Worm (Caenorhabditis elegans): ENCODE measurements around the gene C05E4.15.

The C05E4.15 gene

DNA sequence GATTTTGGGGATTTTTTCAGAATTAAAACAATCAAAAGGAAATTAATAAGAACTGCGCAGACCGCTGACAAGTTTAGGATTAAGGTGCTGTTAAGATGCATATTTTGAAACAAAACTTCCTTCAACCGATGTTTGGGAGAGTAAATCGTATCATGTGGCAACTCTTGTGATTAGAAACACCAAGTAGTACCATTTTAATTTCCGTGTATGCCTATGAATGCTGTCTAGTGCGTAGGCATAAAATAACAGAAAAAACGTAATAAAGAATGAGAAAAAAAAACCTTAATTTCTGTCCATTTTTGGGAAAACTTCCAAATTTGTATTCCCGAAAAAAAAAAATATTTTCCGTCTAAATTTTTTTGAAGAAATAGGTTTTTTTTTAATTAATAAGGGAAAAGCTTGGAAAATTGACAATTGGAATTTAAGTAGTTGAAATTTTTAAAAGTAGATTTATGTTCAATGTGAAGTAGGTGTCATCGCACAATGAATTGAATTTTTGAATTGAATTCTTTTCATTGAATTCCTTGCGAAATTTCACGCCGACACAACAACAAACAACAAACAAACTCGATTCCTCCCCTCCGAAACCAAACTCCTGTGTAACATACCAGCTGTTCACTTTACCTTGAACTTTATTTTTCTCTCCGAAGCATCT is 8.3 kb downstream of the C05E4.15 start, which contains the start of the genes str-262 and srp-1:
Gene str-262, minus strand, starts transcription at position 101 of the 655 bp plus-strand sequence.
Gene srp-1, plus strand, starts transcription at position 605 of the 655 bp plus-strand sequence.
- TF ChIP-seq nhr-28 (tag; optimal IDR thresholded peaks at IDR 0.05) (no peak), nhr-23 (tag; optimal IDR thresholded peaks at IDR 0.05) (no peak), ceh-82 (tag; optimal IDR thresholded peaks at IDR 0.05) (no peak), nhr-67 (tag; optimal IDR thresholded peaks at IDR 0.05) (no peak)

DNA sequence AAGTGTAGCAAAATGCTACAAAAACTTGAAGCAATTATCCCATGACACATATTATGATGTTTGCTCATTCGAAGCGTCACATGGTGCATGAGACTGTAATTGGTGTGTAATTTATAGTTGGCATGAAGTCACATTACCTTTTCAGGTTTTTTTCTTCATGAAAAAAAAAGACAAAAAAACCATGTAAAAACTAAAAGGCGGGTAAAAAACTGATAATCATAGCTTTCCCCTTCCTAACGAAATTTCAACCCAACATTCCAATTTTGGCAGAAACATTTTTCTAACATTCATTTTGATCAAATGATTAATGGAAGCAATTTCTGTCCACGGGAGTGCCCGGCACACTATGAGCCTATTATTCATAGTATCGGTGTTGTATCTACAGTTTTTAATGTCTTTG is 13.1 kb downstream of the C05E4.15 start, which contains the start of gene sri-4:
Gene sri-4, plus strand, starts transcription at position 301 of the 400 bp plus-strand sequence.
- TF ChIP-seq pha-4 (tag; optimal IDR thresholded peaks at IDR 0.05) (no peak), nhr-67 (tag; optimal IDR thresholded peaks at IDR 0.05) (no peak), mdl-1 (tag; optimal IDR thresholded peaks at IDR 0.05) (no peak), elt-1 (tag; optimal IDR thresholded peaks at IDR 0.05) (no peak), elt-2 (tag; optimal IDR thresholded peaks at IDR 0.05) (no peak), ztf-4 (tag; optimal IDR thresholded peaks at IDR 0.05) (no peak), nhr-11 (tag; optimal IDR thresholded peaks at IDR 0.05) (no peak), sea-2 (GFP tag; optimal IDR thresholded peaks at IDR 0.05) (no peak), ama-1 (optimal IDR thresholded peaks at IDR 0.05) (no peak), nhr-25 (tag; optimal IDR thresholded peaks at IDR 0.05) (no peak), fkh-10 (GFP tag; optimal IDR thresholded peaks at IDR 0.05) (no peak), nfya-1 (tag; optimal IDR thresholded peaks at IDR 0.05; ENCODE audit: insufficient read depth) (no peak), nhr-77 (tag; optimal IDR thresholded peaks at IDR 0.05) (no peak), nhr-23 (tag; optimal IDR thresholded peaks at IDR 0.05) (no peak), nhr-12 (tag; optimal IDR thresholded peaks at IDR 0.05) (no peak), nhr-43 (tag; optimal IDR thresholded peaks at IDR 0.05; ENCODE audit: poor library complexity, severe bottlenecking) (no peak), R02D3.7 (tag; optimal IDR thresholded peaks at IDR 0.05) (no peak), egl-5 (tag; optimal IDR thresholded peaks at IDR 0.05) (no peak), ztf-11 (tag; optimal IDR thresholded peaks at IDR 0.05) (no peak)

DNA sequence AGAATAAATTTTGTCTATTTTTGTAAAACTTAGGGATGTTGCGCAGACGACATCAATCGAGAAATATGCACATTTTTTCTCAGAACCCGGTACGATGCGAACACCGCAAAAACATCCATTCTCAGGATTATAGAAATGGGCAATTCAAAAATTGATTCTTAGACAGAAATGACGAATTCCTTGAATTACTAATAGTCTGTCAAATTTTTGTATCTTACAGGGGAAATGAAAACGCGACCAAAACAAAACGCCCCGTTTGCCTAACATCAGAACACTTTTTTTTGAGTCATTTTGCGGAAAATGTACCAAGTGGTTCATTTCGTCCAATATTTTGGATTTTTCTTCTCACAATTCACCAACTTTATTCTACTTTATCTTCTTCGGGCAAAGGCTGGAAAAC is 17.8 kb downstream of the C05E4.15 start, which contains the start of gene str-134:
Gene str-134, plus strand, starts transcription at position 301 of the 400 bp plus-strand sequence.
- no peak for TF ChIP-seq snpc-4 (tag; optimal IDR thresholded peaks at IDR 0.05)
- TF ChIP-seq zag-1 (tag; optimal IDR thresholded peaks at IDR 0.05) = no peak
- TF ChIP-seq R02D3.7 (tag; optimal IDR thresholded peaks at IDR 0.05) = no peak
- no peak for TF ChIP-seq ceh-9 (tag; optimal IDR thresholded peaks at IDR 0.05)
- no peak for TF ChIP-seq elt-3 (tag; optimal IDR thresholded peaks at IDR 0.05)
- no peak for TF ChIP-seq nhr-28 (tag; optimal IDR thresholded peaks at IDR 0.05)
- no peak for TF ChIP-seq hmg-11 (tag; optimal IDR thresholded peaks at IDR 0.05)
- no peak for TF ChIP-seq ZK546.5 (tag; optimal IDR thresholded peaks at IDR 0.05)
- TF ChIP-seq mdl-1 (tag; optimal IDR thresholded peaks at IDR 0.05) = no peak
- no peak for TF ChIP-seq elt-1 (tag; optimal IDR thresholded peaks at IDR 0.05)
- no peak for TF ChIP-seq nhr-12 (tag; optimal IDR thresholded peaks at IDR 0.05)
- no peak for TF ChIP-seq ceh-28 (tag; optimal IDR thresholded peaks at IDR 0.05)
- no peak for TF ChIP-seq pqm-1 (tag; optimal IDR thresholded peaks at IDR 0.05)
- TF ChIP-seq nhr-43 (tag; optimal IDR thresholded peaks at IDR 0.05; ENCODE audit: poor library complexity, severe bottlenecking) = no peak

DNA sequence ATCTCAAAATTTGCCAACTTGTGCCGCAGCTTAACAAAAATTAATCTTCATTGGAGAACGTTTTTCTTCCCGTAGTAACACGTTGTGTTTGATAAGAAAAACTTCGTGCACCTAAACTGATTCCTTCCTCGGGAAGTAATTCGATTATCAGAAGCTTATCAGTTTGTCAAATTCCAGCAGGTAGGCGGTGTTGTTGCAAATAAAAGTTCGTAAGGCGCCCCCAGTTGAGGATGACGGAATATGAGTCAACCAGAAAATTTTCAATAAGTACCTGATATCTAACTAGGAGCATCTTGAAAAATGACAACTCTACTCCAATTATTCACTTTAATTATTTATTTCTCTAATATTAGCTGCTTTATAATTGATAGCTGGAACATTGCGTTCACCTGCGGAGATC is 19.3 kb downstream of the C05E4.15 start, which contains the start of gene C05E4.7:
Gene C05E4.7, plus strand, starts transcription at position 301 of the 400 bp plus-strand sequence.
- no peak for TF ChIP-seq ZK546.5 (tag; optimal IDR thresholded peaks at IDR 0.05)
- TF ChIP-seq unc-62 (GFP tag; optimal IDR thresholded peaks at IDR 0.05) = no peak
- TF ChIP-seq aly-2 (tag; optimal IDR thresholded peaks at IDR 0.05) = no peak
- no peak for TF ChIP-seq snpc-4 (tag; optimal IDR thresholded peaks at IDR 0.05)
- TF ChIP-seq zag-1 (tag; optimal IDR thresholded peaks at IDR 0.05) = no peak
- TF ChIP-seq pha-4 (tag; optimal IDR thresholded peaks at IDR 0.05) = no peak
- TF ChIP-seq daf-12 (tag; optimal IDR thresholded peaks at IDR 0.05) = no peak
- TF ChIP-seq elt-3 (tag; optimal IDR thresholded peaks at IDR 0.05) = no peak
- no peak for TF ChIP-seq jun-1 (tag; optimal IDR thresholded peaks at IDR 0.05)
- no peak for TF ChIP-seq ceh-28 (tag; optimal IDR thresholded peaks at IDR 0.05)
- no peak for TF ChIP-seq skn-1 (tag; optimal IDR thresholded peaks at IDR 0.05)
- TF ChIP-seq tbx-2 (tag; optimal IDR thresholded peaks at IDR 0.05) = no peak
- no peak for TF ChIP-seq nhr-11 (tag; optimal IDR thresholded peaks at IDR 0.05)
- no peak for TF ChIP-seq nhr-76 (tag; optimal IDR thresholded peaks at IDR 0.05)
- TF ChIP-seq nhr-77 (tag; optimal IDR thresholded peaks at IDR 0.05) = no peak
